Fruit fly (Drosophila melanogaster): ENCODE data around the gene endos.

The endos gene

dm6 chr3L:14053073-14053643 is 21.7 kb upstream of the endos start, which contains the start of the genes CG13484 and Frl:
Gene CG13484, minus strand, starts transcription at chr3L:14053079.
Gene Frl, plus strand, starts transcription at chr3L:14053215.
- TF ChIP-seq CG8478 (optimal IDR thresholded peaks at IDR 0.05) = no peak
- peak; percentile 12 to 37 for TF ChIP-seq CTCF (optimal IDR thresholded peaks at IDR 0.05)

dm6 chr3L:14050944-14051548 is 19.5 kb upstream of the endos start, which contains the start of gene CG6833:
Gene CG6833, plus strand, starts transcription at chr3L:14051206.
- TF ChIP-seq CTCF (optimal IDR thresholded peaks at IDR 0.05) = no peak
- no peak for TF ChIP-seq CG8478 (optimal IDR thresholded peaks at IDR 0.05)

dm6 chr3L:14049620-14050253 is 18.2 kb upstream of the endos start, which contains the start of gene Neurl4:
Gene Neurl4, minus strand, starts transcription at chr3L:14049892.
- TF ChIP-seq CTCF (optimal IDR thresholded peaks at IDR 0.05) (no peak), CG8478 (optimal IDR thresholded peaks at IDR 0.05) (no peak)

- TF ChIP-seq CTCF (optimal IDR thresholded peaks at IDR 0.05) (no peak), CG8478 (optimal IDR thresholded peaks at IDR 0.05) (no peak)
Measured at dm6 chr3L:14037655-14038644, 6.4 kb upstream of the endos start.

- TF ChIP-seq CTCF (optimal IDR thresholded peaks at IDR 0.05) (peak in 1 of 2 experiments; percentile 5), CG8478 (optimal IDR thresholded peaks at IDR 0.05) (no peak)
Measured at dm6 chr3L:14036867-14037313, 5.4 kb upstream of the endos start, which contains the start of gene Hsp110. Gene Hsp110, plus strand, starts transcription at chr3L:14037019.

dm6 chr3L:14034476-14034875 is 3.0 kb upstream of the endos start, which contains the start of gene CG6661:
Gene CG6661, plus strand, starts transcription at chr3L:14034776.
- TF ChIP-seq CG8478 (optimal IDR thresholded peaks at IDR 0.05) = no peak

dm6 chr3L:14028485-14029384 is 2.8 kb downstream of the endos start, which contains the start of gene Ptip:
Gene Ptip, minus strand, starts transcription at chr3L:14029121.
- peak; percentile 41 to 49 for TF ChIP-seq CTCF (optimal IDR thresholded peaks at IDR 0.05)
- no peak for TF ChIP-seq CG8478 (optimal IDR thresholded peaks at IDR 0.05)

- no peak for TF ChIP-seq CG8478 (optimal IDR thresholded peaks at IDR 0.05)
- no peak for TF ChIP-seq CTCF (optimal IDR thresholded peaks at IDR 0.05)
Measured at dm6 chr3L:14027549-14027948, 4.0 kb downstream of the endos start.

dm6 chr3L:14025736-14026135 is 5.8 kb downstream of the endos start:
- no peak for TF ChIP-seq CTCF (optimal IDR thresholded peaks at IDR 0.05)

dm6 chr3L:14006704-14007126 is 24.8 kb downstream of the endos start:
- no peak for TF ChIP-seq CG8478 (optimal IDR thresholded peaks at IDR 0.05)
- TF ChIP-seq CTCF (optimal IDR thresholded peaks at IDR 0.05) = no peak

dm6 chr3L:14005627-14006287 is 25.7 kb downstream of the endos start:
- TF ChIP-seq CG8478 (optimal IDR thresholded peaks at IDR 0.05) (no peak), CTCF (optimal IDR thresholded peaks at IDR 0.05) (no peak)

dm6 chr3L:14004963-14005458 is 26.5 kb downstream of the endos start:
- TF ChIP-seq CTCF (optimal IDR thresholded peaks at IDR 0.05) (no peak), CG8478 (optimal IDR thresholded peaks at IDR 0.05) (no peak)

- TF ChIP-seq CG8478 (optimal IDR thresholded peaks at IDR 0.05) (no peak), CTCF (optimal IDR thresholded peaks at IDR 0.05) (no peak)
Measured at dm6 chr3L:14004041-14004407, 27.5 kb downstream of the endos start.
